Worm (Caenorhabditis elegans) whole organism, L4 larva: ENCODE data around the gene str-138.

Experiments used
- aly-2 ChIP-seq: sonication (generic microtip); optimal IDR thresholded peaks from 2 replicates; lab custom pipeline; 2018; ENCODE audit warnings: missing biosample characterization, missing genetic modification characterization
- lin-15B ChIP-seq: fragments of 150-350 bp; sonication (generic microtip); optimal IDR thresholded peaks from 3 replicates; lab custom pipeline; 2014; ENCODE audit warnings: missing biosample characterization, missing genetic modification characterization
- nhr-237 ChIP-seq: sonication (generic microtip); optimal IDR thresholded peaks from 2 replicates; lab custom pipeline; 2017; ENCODE audit warnings: missing biosample characterization, missing genetic modification characterization

DNA sequence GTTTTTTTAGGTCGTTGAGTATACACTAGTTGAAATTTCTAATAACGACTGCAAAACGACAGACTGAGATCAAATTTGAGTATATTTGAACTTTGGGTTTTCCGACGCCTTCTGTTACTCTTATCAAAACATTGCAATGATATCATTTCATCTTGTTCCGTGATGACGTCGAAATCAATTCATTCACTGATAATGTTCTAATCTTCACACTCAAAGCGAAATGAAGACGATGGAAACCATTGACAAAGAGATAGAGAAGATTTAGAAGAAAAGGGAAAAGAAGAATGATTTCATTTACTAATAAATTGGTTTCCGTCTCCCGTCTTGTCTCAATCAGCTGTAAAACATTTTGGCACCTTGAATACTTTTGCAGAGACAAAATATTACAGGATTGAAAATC is 14.7 kb downstream of the str-138 start:
- TF ChIP-seq aly-2 = no peak
- no peak for TF ChIP-seq lin-15B (tag; lab: Kevin White, UChicago)
- TF ChIP-seq nhr-237 (tag; lab: Kevin White, UChicago) = no peak
